Fruit fly (Drosophila melanogaster) whole organism, embryonic: Measurements from ENCODE around the gene CG14655.
A peak's percentile ranks its signal among the peaks of the same experiment; 100 is the strongest.

Source experiments
- Abd-B ChIP-seq: fragments of 200-800 bp; sonication (Bioruptor generic); optimal IDR thresholded peaks from 2 replicates; lab custom pipeline; 2018; ENCODE audit warnings: missing biosample characterization, mild to moderate bottlenecking, missing genetic modification characterization, moderate library complexity
- Awh ChIP-seq: fragments of 200-800 bp; sonication (Bioruptor generic); IDR thresholded peaks from 2 replicates; pipeline ENCODE4, ENCODE4 v1.3.6; 2022; ENCODE audit warnings: missing biosample characterization, missing genetic modification characterization
- Bdp1 ChIP-seq: fragments of 200-800 bp; sonication (Bioruptor generic); optimal IDR thresholded peaks from 3 replicates; lab custom pipeline; 2016; ENCODE audit warnings: missing biosample characterization, missing genetic modification characterization
- CG10654 ChIP-seq: fragments of 200-800 bp; sonication (Bioruptor generic); optimal IDR thresholded peaks from 2 replicates; lab custom pipeline; 2016; ENCODE audit warnings: missing biosample characterization, missing genetic modification characterization
- CG12104 ChIP-seq: fragments of 200-800 bp; sonication (Bioruptor generic); optimal IDR thresholded peaks from 3 replicates; lab custom pipeline; 2016; ENCODE audit warnings: missing biosample characterization, missing genetic modification characterization
- CG15479 ChIP-seq: fragments of 200-800 bp; sonication (Bioruptor generic); optimal IDR thresholded peaks from 3 replicates; lab custom pipeline; 2019; ENCODE audit warnings: missing biosample characterization, mild to moderate bottlenecking, missing genetic modification characterization, moderate library complexity
- CG16863 ChIP-seq: fragments of 200-800 bp; sonication (Bioruptor generic); optimal IDR thresholded peaks from 3 replicates; lab custom pipeline; 2016; ENCODE audit warnings: missing biosample characterization, missing genetic modification characterization
- CG17186 ChIP-seq: fragments of 200-800 bp; sonication (Bioruptor generic); optimal IDR thresholded peaks from 3 replicates; lab custom pipeline; 2017; ENCODE audit warnings: missing biosample characterization, missing genetic modification reagents, missing genetic modification characterization
- CG17359 ChIP-seq: fragments of 200-800 bp; sonication (Bioruptor generic); optimal IDR thresholded peaks from 3 replicates; lab custom pipeline; 2018; ENCODE audit warnings: missing biosample characterization, mild to moderate bottlenecking, missing genetic modification characterization, moderate library complexity
- CG17829 ChIP-seq: fragments of 200-800 bp; optimal IDR thresholded peaks from 2 replicates; lab custom pipeline; 2019; ENCODE audit warnings: missing biosample characterization, mild to moderate bottlenecking, missing genetic modification characterization, moderate library complexity
- CG18262 ChIP-seq: fragments of 200-800 bp; optimal IDR thresholded peaks from 3 replicates; lab custom pipeline; 2019; ENCODE audit warnings: missing biosample characterization, mild to moderate bottlenecking, missing genetic modification characterization, moderate library complexity
- CG2116 ChIP-seq: fragments of 200-800 bp; sonication (Bioruptor generic); optimal IDR thresholded peaks from 3 replicates; lab custom pipeline; 2018; ENCODE audit warnings: missing biosample characterization, mild to moderate bottlenecking, missing genetic modification characterization
- CG32767 ChIP-seq: fragments of 200-800 bp; sonication (Bioruptor generic); IDR thresholded peaks from 2 replicates; pipeline ENCODE4 v1.3.6; 2022; ENCODE audit warnings: missing biosample characterization, missing genetic modification characterization
- CG4360 ChIP-seq: fragments of 200-800 bp; sonication (Bioruptor generic); IDR thresholded peaks from 2 replicates; pipeline ENCODE4 v1.3.6; 2022; ENCODE audit warnings: missing biosample characterization, missing genetic modification characterization
- CG4730 ChIP-seq: fragments of 200-800 bp; sonication (Bioruptor generic); IDR thresholded peaks from 2 replicates; pipeline ENCODE4 v1.3.6; 2022; ENCODE audit warnings: missing biosample characterization, missing genetic modification characterization
- CG6791 ChIP-seq: fragments of 200-800 bp; sonication (Bioruptor generic); IDR thresholded peaks from 3 replicates; pipeline ENCODE4 v1.3.6; 2022; ENCODE audit warnings: missing biosample characterization, missing genetic modification characterization; ENCODE audit not compliant: partially characterized antibody
- CG6854 ChIP-seq: fragments of 200-800 bp; sonication (Bioruptor generic); optimal IDR thresholded peaks from 3 replicates; lab custom pipeline; 2017; ENCODE audit warnings: missing biosample characterization, mild to moderate bottlenecking, missing genetic modification characterization
- CG8359 ChIP-seq: fragments of 200-800 bp; sonication (Bioruptor generic); optimal IDR thresholded peaks from 2 replicates; lab custom pipeline; 2017; ENCODE audit warnings: missing biosample characterization, mild to moderate bottlenecking, missing genetic modification characterization, borderline replicate concordance
- CG8765 ChIP-seq: fragments of 200-800 bp; sonication (Bioruptor generic); IDR thresholded peaks from 2 replicates; pipeline ENCODE4 v1.3.6; 2022; ENCODE audit warnings: missing biosample characterization, missing genetic modification characterization
- CG9797 ChIP-seq: fragments of 200-800 bp; sonication (Bioruptor generic); optimal IDR thresholded peaks from 3 replicates; lab custom pipeline; 2018; ENCODE audit warnings: missing biosample characterization, mild to moderate bottlenecking, missing genetic modification characterization
- Doc2 ChIP-seq: fragments of 200-800 bp; sonication (Bioruptor generic); IDR thresholded peaks from 2 replicates; pipeline ENCODE4 v1.3.6; 2022; ENCODE audit warnings: missing biosample characterization, missing genetic modification characterization
- Fer3 ChIP-seq: fragments of 200-800 bp; sonication (Bioruptor generic); optimal IDR thresholded peaks from 2 replicates; lab custom pipeline; 2018; ENCODE audit warnings: missing biosample characterization, mild to moderate bottlenecking, missing genetic modification characterization, moderate library complexity
- HLH54F ChIP-seq: fragments of 200-800 bp; sonication (Bioruptor generic); optimal IDR thresholded peaks from 3 replicates; lab custom pipeline; 2016; ENCODE audit warnings: missing biosample characterization, missing genetic modification characterization
- Hr3 ChIP-seq: fragments of 200-800 bp; sonication (Bioruptor generic); optimal IDR thresholded peaks from 3 replicates; lab custom pipeline; 2016; ENCODE audit warnings: missing biosample characterization, missing genetic modification characterization
- Lim3 ChIP-seq: fragments of 200-800 bp; sonication (Bioruptor generic); IDR thresholded peaks from 2 replicates; pipeline ENCODE4 v1.3.6; 2022; ENCODE audit warnings: missing biosample characterization, missing genetic modification characterization
- MTF-1 ChIP-seq: fragments of 200-800 bp; sonication (Bioruptor generic); optimal IDR thresholded peaks from 2 replicates; lab custom pipeline; 2018; ENCODE audit warnings: missing biosample characterization, mild to moderate bottlenecking, missing genetic modification characterization, borderline replicate concordance
- NC2β ChIP-seq: fragments of 200-800 bp; sonication (Bioruptor generic); optimal IDR thresholded peaks from 2 replicates; lab custom pipeline; 2016; ENCODE audit warnings: missing biosample characterization, missing genetic modification characterization
- Nf-YB ChIP-seq: fragments of 200-800 bp; sonication (Bioruptor generic); optimal IDR thresholded peaks from 3 replicates; lab custom pipeline; 2019; ENCODE audit warnings: missing biosample characterization, mild to moderate bottlenecking, missing genetic modification characterization, moderate library complexity
- NfI ChIP-seq: fragments of 200-800 bp; sonication (Bioruptor generic); optimal IDR thresholded peaks from 3 replicates; lab custom pipeline; 2018; ENCODE audit warnings: missing biosample characterization, mild to moderate bottlenecking, missing genetic modification characterization, moderate library complexity
- Ptx1 ChIP-seq: fragments of 200-800 bp; sonication (Bioruptor generic); IDR thresholded peaks from 2 replicates; pipeline ENCODE4 v1.3.6; 2022; ENCODE audit warnings: missing biosample characterization, missing genetic modification characterization
- Six4 ChIP-seq: fragments of 200-800 bp; sonication (Bioruptor generic); optimal IDR thresholded peaks from 2 replicates; lab custom pipeline; 2016; ENCODE audit warnings: missing biosample characterization, missing genetic modification characterization
- Spps ChIP-seq: fragments of 200-800 bp; sonication (Bioruptor generic); optimal IDR thresholded peaks from 2 replicates; lab custom pipeline; 2018; ENCODE audit warnings: missing biosample characterization, mild to moderate bottlenecking, missing genetic modification characterization
- Sry-β ChIP-seq: fragments of 200-800 bp; sonication (Bioruptor generic); optimal IDR thresholded peaks from 2 replicates; lab custom pipeline; 2018; ENCODE audit warnings: missing biosample characterization, mild to moderate bottlenecking, missing genetic modification characterization, moderate library complexity
- abd-A ChIP-seq: fragments of 200-800 bp; sonication (Bioruptor generic); optimal IDR thresholded peaks from 3 replicates; lab custom pipeline; 2019; ENCODE audit warnings: missing biosample characterization, mild to moderate bottlenecking, missing genetic modification characterization, moderate library complexity
- bab2 ChIP-seq: fragments of 200-800 bp; sonication (Bioruptor generic); optimal IDR thresholded peaks from 2 replicates; lab custom pipeline; 2016; ENCODE audit warnings: missing biosample characterization, missing genetic modification characterization
- bbx ChIP-seq: fragments of 200-800 bp; sonication (Bioruptor generic); IDR thresholded peaks from 2 replicates; pipeline ENCODE4 v1.3.6; 2022; ENCODE audit warnings: missing biosample characterization, missing genetic modification characterization; ENCODE audit not compliant: partially characterized antibody
- chn ChIP-seq: fragments of 200-800 bp; sonication (Bioruptor generic); optimal IDR thresholded peaks from 2 replicates; lab custom pipeline; 2016; ENCODE audit warnings: missing biosample characterization, missing genetic modification characterization
- crp ChIP-seq, 2 experiments: fragments of 200-800 bp; sonication (Bioruptor generic); optimal IDR thresholded peaks; 2 replicates in 1 of 2; 3 replicates in 1 of 2; lab custom pipeline; 2017; ENCODE audit warnings: missing biosample characterization in 2 of 2, missing genetic modification characterization in 2 of 2, mild to moderate bottlenecking in 1 of 2, moderate library complexity in 1 of 2
- cwo ChIP-seq: fragments of 200-800 bp; sonication (Bioruptor generic); optimal IDR thresholded peaks from 3 replicates; lab custom pipeline; 2017; ENCODE audit warnings: missing biosample characterization, missing genetic modification characterization, mild to moderate bottlenecking, moderate library complexity, missing genetic modification reagents
- da ChIP-seq: fragments of 200-800 bp; sonication (Bioruptor generic); optimal IDR thresholded peaks from 2 replicates; lab custom pipeline; 2016; ENCODE audit warnings: missing biosample characterization, missing genetic modification characterization
- esg ChIP-seq: fragments of 200-800 bp; sonication (Bioruptor generic); conservative IDR thresholded peaks from 2 replicates; pipeline ENCODE4 v1.3.6; 2022; ENCODE audit warnings: missing biosample characterization, missing genetic modification characterization
- eve ChIP-seq, 2 experiments: fragments of >200 bp; optimal IDR thresholded peaks; 2 replicates each; lab custom pipeline; 2017; ENCODE audit warnings: missing biosample characterization in 2 of 2, missing genetic modification characterization in 2 of 2
- fru ChIP-seq: fragments of >200 bp; optimal IDR thresholded peaks from 2 replicates; lab custom pipeline; 2017
- grau ChIP-seq: fragments of 200-800 bp; optimal IDR thresholded peaks from 3 replicates; lab custom pipeline; 2019; ENCODE audit warnings: missing biosample characterization, mild to moderate bottlenecking, missing genetic modification characterization, moderate library complexity
- lilli ChIP-seq: fragments of 200-800 bp; sonication (Bioruptor generic); optimal IDR thresholded peaks from 3 replicates; lab custom pipeline; 2016; ENCODE audit warnings: missing biosample characterization, missing genetic modification characterization
- nmo ChIP-seq: fragments of 200-800 bp; sonication (Bioruptor generic); optimal IDR thresholded peaks from 2 replicates; lab custom pipeline; 2018; ENCODE audit warnings: missing biosample characterization, mild to moderate bottlenecking, missing genetic modification characterization, moderate library complexity
- nom ChIP-seq: fragments of 200-800 bp; sonication (Bioruptor generic); optimal IDR thresholded peaks from 2 replicates; lab custom pipeline; 2017; ENCODE audit warnings: missing biosample characterization, missing genetic modification characterization, mild to moderate bottlenecking, moderate library complexity, missing genetic modification reagents
- oc ChIP-seq: fragments of 200-800 bp; sonication (Bioruptor generic); optimal IDR thresholded peaks from 2 replicates; lab custom pipeline; 2018; ENCODE audit warnings: missing biosample characterization, mild to moderate bottlenecking, missing genetic modification characterization, moderate library complexity
- slou ChIP-seq: fragments of 200-800 bp; sonication (Bioruptor generic); optimal IDR thresholded peaks from 3 replicates; lab custom pipeline; 2016; ENCODE audit warnings: missing biosample characterization, missing genetic modification characterization
- sob ChIP-seq: fragments of 200-800 bp; sonication (Bioruptor generic); IDR thresholded peaks from 2 replicates; pipeline ENCODE4 v1.3.6; 2022; ENCODE audit warnings: missing biosample characterization, missing genetic modification characterization
- tap ChIP-seq: fragments of 200-800 bp; optimal IDR thresholded peaks from 3 replicates; lab custom pipeline; 2019; ENCODE audit warnings: missing biosample characterization, mild to moderate bottlenecking, missing genetic modification characterization, moderate library complexity
- z ChIP-seq: fragments of 200-800 bp; sonication (Bioruptor generic); IDR thresholded peaks from 3 replicates; pipeline ENCODE4 v1.3.6; 2022; ENCODE audit warnings: missing biosample characterization, missing genetic modification characterization

CG14655 gene

dm6 chr3R:4731006-4731405 lies 49.1 kb downstream of the CG14655 start (continued):
- no peak for TF ChIP-seq NfI (GFP tag; lab: Kevin White, UChicago)
- no peak for TF ChIP-seq abd-A (tag; lab: Kevin White, UChicago)
- TF ChIP-seq grau (tag; lab: Kevin White, UChicago) = peak; percentile 69
- TF ChIP-seq NC2β (GFP tag; lab: Kevin White, UChicago) = no peak
- peak; percentile 43 for TF ChIP-seq CG18262 (tag; lab: Kevin White, UChicago)
- no peak for TF ChIP-seq HLH54F
- TF ChIP-seq Spps (tag; lab: Kevin White, UChicago) = no peak
- TF ChIP-seq bbx = no peak
- no peak for TF ChIP-seq CG10654 (GFP tag; lab: Kevin White, UChicago)
- TF ChIP-seq CG6791 (GFP tag; lab: Robert Waterston, UW) = no peak
- no peak for TF ChIP-seq Fer3
- no peak for TF ChIP-seq CG4360 (GFP tag; lab: Robert Waterston, UW)
- no peak for TF ChIP-seq CG12104 (GFP tag; lab: Kevin White, UChicago)
- TF ChIP-seq Ptx1 (GFP tag; lab: Robert Waterston, UW) = no peak
- no peak for TF ChIP-seq crp (GFP tag; optimal IDR thresholded peaks at IDR 0.05; lab: Kevin White, UChicago)
- TF ChIP-seq cwo (GFP tag; lab: Kevin White, UChicago) = no peak
- no peak for TF ChIP-seq CG32767 (GFP tag; lab: Robert Waterston, UW)
- TF ChIP-seq CG6854 (GFP tag; lab: Kevin White, UChicago) = no peak
- TF ChIP-seq CG17829 = peak; percentile 16
- no peak for TF ChIP-seq esg (GFP tag; lab: Robert Waterston, UW)
- no peak for TF ChIP-seq CG16863
- TF ChIP-seq Hr3 = no peak
- no peak for TF ChIP-seq chn
- TF ChIP-seq Doc2 (GFP tag; lab: Robert Waterston, UW) = no peak
- TF ChIP-seq Six4 (GFP tag; lab: Kevin White, UChicago) = no peak
- TF ChIP-seq CG8765 = no peak
- TF ChIP-seq CG17186 (GFP tag; lab: Kevin White, UChicago) = no peak
- TF ChIP-seq MTF-1 = no peak
- TF ChIP-seq nmo (GFP tag; lab: Kevin White, UChicago) = no peak
- TF ChIP-seq CG9797 (GFP tag; lab: Kevin White, UChicago) = no peak
- TF ChIP-seq tap (tag; lab: Kevin White, UChicago) = no peak
- TF ChIP-seq lilli (GFP tag; lab: Kevin White, UChicago) = no peak
- peak; percentile 41 for TF ChIP-seq oc (tag; lab: Kevin White, UChicago)
- no peak for TF ChIP-seq slou (GFP tag; lab: Kevin White, UChicago)
- no peak for TF ChIP-seq CG15479 (GFP tag; lab: Kevin White, UChicago)
- no peak for TF ChIP-seq Abd-B (GFP tag; lab: Kevin White, UChicago)
- TF ChIP-seq fru (lab: Kevin White, UChicago) = no peak
- no peak for TF ChIP-seq bab2 (GFP tag; lab: Kevin White, UChicago)
- no peak for TF ChIP-seq Sry-β (GFP tag; lab: Kevin White, UChicago)
- no peak for TF ChIP-seq CG2116 (GFP tag; lab: Kevin White, UChicago)
- no peak for TF ChIP-seq nom
- TF ChIP-seq da (GFP tag; lab: Kevin White, UChicago) = no peak
- TF ChIP-seq Awh (GFP tag; lab: Robert Waterston, UW) = no peak
- TF ChIP-seq sob (GFP tag; lab: Robert Waterston, UW) = no peak
- no peak for TF ChIP-seq CG4730 (GFP tag; lab: Robert Waterston, UW)
- TF ChIP-seq Nf-YB (GFP tag; lab: Kevin White, UChicago) = no peak
- TF ChIP-seq Bdp1 (GFP tag; lab: Kevin White, UChicago) = no peak
- TF ChIP-seq eve (GFP tag; optimal IDR thresholded peaks at IDR 0.05; lab: Kevin White, UChicago) = no peak
- TF ChIP-seq z (GFP tag; lab: Robert Waterston, UW) = no peak
- TF ChIP-seq CG17359 = peak; percentile 41
- no peak for TF ChIP-seq Lim3 (GFP tag; lab: Robert Waterston, UW)
- TF ChIP-seq CG8359 = no peak
